Worm (Caenorhabditis elegans): ENCODE measurements around the gene vha-15.

- TF ChIP-seq tab-1 (GFP tag; IDR thresholded peaks at IDR 0.05) (no peak), ztf-29 (GFP tag; IDR thresholded peaks at IDR 0.05) (no peak), flt-1 (GFP tag; IDR thresholded peaks at IDR 0.05) (no peak), klf-2 (GFP tag; conservative IDR thresholded peaks at IDR 0.05) (no peak), cog-1 (tag; optimal IDR thresholded peaks at IDR 0.05) (no peak), ref-1 (GFP tag; conservative IDR thresholded peaks at IDR 0.05) (no peak), med-1 (GFP tag; optimal IDR thresholded peaks at IDR 0.05; ENCODE audit: insufficient read depth) (no peak), ztf-23 (GFP tag; IDR thresholded peaks at IDR 0.05) (no peak), T22C8.4 (GFP tag; IDR thresholded peaks at IDR 0.05) (no peak)
Measured at ce11 chrX:2266366-2266765, 28.7 kb downstream of the vha-15 start.
